Worm (Caenorhabditis elegans): ENCODE data around the gene nhr-21.
A peak's percentile ranks its signal among the peaks of the same experiment; 100 is the strongest.

The nhr-21 gene

DNA sequence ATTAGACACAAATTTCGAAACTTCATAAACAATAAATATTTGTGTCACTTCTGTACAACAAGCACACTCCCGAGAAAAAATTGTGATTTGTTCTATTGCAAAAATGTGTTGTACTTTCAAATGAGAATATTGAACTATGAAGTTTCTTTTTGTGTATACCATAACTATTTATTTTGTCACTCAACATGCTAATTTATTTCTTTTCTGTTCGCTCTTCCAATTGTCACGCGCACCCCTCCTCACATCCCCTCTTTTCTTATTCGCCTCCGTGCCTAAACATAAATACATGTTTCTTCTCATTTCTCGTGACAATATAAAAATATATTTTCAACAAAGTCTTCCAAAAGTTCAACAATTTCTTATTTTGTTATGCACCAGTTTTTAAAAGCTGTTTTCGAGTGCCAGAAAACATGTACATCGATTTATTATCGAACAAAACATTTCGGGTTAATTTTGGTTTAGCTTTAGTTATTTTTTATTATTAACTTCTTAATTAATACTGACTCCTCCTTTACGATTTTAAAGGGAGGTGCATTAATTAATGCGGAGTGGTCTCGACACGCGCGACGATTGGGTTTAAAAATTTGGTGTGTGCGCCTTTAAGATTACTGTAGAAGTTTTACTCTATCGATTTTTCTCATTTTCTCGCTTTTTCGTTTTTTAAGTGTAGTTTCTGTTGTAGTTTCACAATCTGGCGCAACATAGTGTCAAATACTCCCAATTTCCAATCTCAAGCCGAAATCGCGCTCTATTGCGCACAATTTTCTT lies 55.1 kb downstream of the nhr-21 start:
- TF ChIP-seq elt-4 (tag; optimal IDR thresholded peaks at IDR 0.05) (no peak), Y22D7AL.16 (tag; optimal IDR thresholded peaks at IDR 0.05) (no peak), ceh-48 (tag; optimal IDR thresholded peaks at IDR 0.05) (no peak), unc-86 (tag; optimal IDR thresholded peaks at IDR 0.05) (no peak), tbx-2 (tag; optimal IDR thresholded peaks at IDR 0.05) (no peak), rnt-1 (tag; optimal IDR thresholded peaks at IDR 0.05) (no peak), pros-1 (tag; optimal IDR thresholded peaks at IDR 0.05) (no peak), ceh-45 (GFP tag; IDR thresholded peaks at IDR 0.05) (no peak), ceh-31 (tag; optimal IDR thresholded peaks at IDR 0.05) (no peak), odd-2 (tag; optimal IDR thresholded peaks at IDR 0.05) (no peak), hlh-15 (tag; optimal IDR thresholded peaks at IDR 0.05) (no peak), fax-1 (tag; optimal IDR thresholded peaks at IDR 0.05) (no peak), syd-9 (tag; optimal IDR thresholded peaks at IDR 0.05) (no peak), K02D7.2 (tag; optimal IDR thresholded peaks at IDR 0.05) (no peak)

DNA sequence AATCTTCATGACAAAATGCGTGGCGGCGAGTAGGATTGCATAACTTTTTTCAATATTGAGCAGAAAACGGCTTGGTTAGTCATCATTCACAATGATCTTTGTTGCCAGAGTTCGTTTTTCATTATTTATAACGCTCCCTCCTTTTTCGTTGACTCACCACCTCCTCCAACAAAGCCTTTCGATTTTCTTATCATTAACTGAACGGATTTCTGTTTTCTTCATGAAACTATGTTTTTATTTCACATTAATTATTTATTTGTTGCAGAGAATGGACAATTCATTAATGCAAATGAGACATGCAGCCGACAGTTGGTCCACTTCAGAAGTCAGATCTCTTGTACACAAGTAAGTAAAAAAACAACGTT lies 55.6 kb downstream of the nhr-21 start, which contains the start of gene bath-44:
bath-44 (plus strand) TSS at position 266 of the 365 bp plus-strand sequence.
- TF ChIP-seq npax-4 (tag; optimal IDR thresholded peaks at IDR 0.05) (no peak), rnt-1 (tag; optimal IDR thresholded peaks at IDR 0.05) (no peak), ceh-30 (tag; optimal IDR thresholded peaks at IDR 0.05) (no peak), nfya-1 (tag; optimal IDR thresholded peaks at IDR 0.05) (no peak), syd-9 (tag; optimal IDR thresholded peaks at IDR 0.05) (no peak), madf-2 (tag; optimal IDR thresholded peaks at IDR 0.05) (no peak), ceh-9 (tag; optimal IDR thresholded peaks at IDR 0.05) (no peak)

- TF ChIP-seq sox-2 (GFP tag; IDR thresholded peaks at IDR 0.05): no peak
- no peak for TF ChIP-seq C08G9.2 (tag; optimal IDR thresholded peaks at IDR 0.05)
- no peak for TF ChIP-seq dve-1 (tag; optimal IDR thresholded peaks at IDR 0.05)
- TF ChIP-seq fkh-10 (GFP tag; optimal IDR thresholded peaks at IDR 0.05): no peak
- no peak for TF ChIP-seq dmd-4 (tag; optimal IDR thresholded peaks at IDR 0.05; ENCODE audit: borderline replicate concordance)
- no peak for TF ChIP-seq ceh-31 (tag; optimal IDR thresholded peaks at IDR 0.05)
- TF ChIP-seq ceh-18 (tag; optimal IDR thresholded peaks at IDR 0.05): no peak
- TF ChIP-seq pat-9 (tag; optimal IDR thresholded peaks at IDR 0.05): no peak
- TF ChIP-seq ref-2 (tag; optimal IDR thresholded peaks at IDR 0.05): no peak
- no peak for TF ChIP-seq nhr-232 (tag; optimal IDR thresholded peaks at IDR 0.05)
- no peak for TF ChIP-seq C38D4.7 (GFP tag; optimal IDR thresholded peaks at IDR 0.05)
- TF ChIP-seq rnt-1 (tag; optimal IDR thresholded peaks at IDR 0.05): no peak
- TF ChIP-seq ceh-9 (tag; optimal IDR thresholded peaks at IDR 0.05): no peak
- no peak for TF ChIP-seq sdc-2 (tag; optimal IDR thresholded peaks at IDR 0.05)
- no peak for TF ChIP-seq pax-1 (tag; optimal IDR thresholded peaks at IDR 0.05)
- no peak for TF ChIP-seq hlh-6 (tag; optimal IDR thresholded peaks at IDR 0.05)
- TF ChIP-seq pha-2 (tag; optimal IDR thresholded peaks at IDR 0.05): no peak
Measured at ce11 chrII:7396081-7396480, 57.1 kb downstream of the nhr-21 start.

ce11 chrII:7397273-7397840 lies 58.3 kb downstream of the nhr-21 start:
- TF ChIP-seq ceh-24 (tag; optimal IDR thresholded peaks at IDR 0.05) (no peak), ets-4 (tag; optimal IDR thresholded peaks at IDR 0.05) (peak; percentile 45), ceh-31 (tag; optimal IDR thresholded peaks at IDR 0.05) (peak; percentile 4)

Data from whole organism, late embryonic.